Worm (Caenorhabditis elegans) whole organism, L2 larva: ENCODE data around the gene aqp-2.

Source experiments
- ZK546.5 ChIP-seq: sonication (generic microtip); optimal IDR thresholded peaks from 2 replicates; lab custom pipeline; 2017; ENCODE audit warnings: missing biosample characterization, missing genetic modification characterization
- ama-1 ChIP-seq: fragments of 150-350 bp; optimal IDR thresholded peaks from 2 replicates; lab custom pipeline; 2018; ENCODE audit warnings: inconsistent platforms
- blmp-1 ChIP-seq: sonication (generic microtip); optimal IDR thresholded peaks from 2 replicates; lab custom pipeline; 2017; ENCODE audit warnings: missing genetic modification characterization, mild to moderate bottlenecking, missing compliant biosample characterization, antibody characterized with exemption, moderate library complexity; ENCODE audit not compliant: insufficient read depth
- ceh-16 ChIP-seq: fragments of 150-350 bp; optimal IDR thresholded peaks from 2 replicates; lab custom pipeline; 2014; ENCODE audit warnings: missing biosample characterization, missing genetic modification characterization
- ceh-82 ChIP-seq: fragments of 150-350 bp; optimal IDR thresholded peaks from 2 replicates; lab custom pipeline; 2014; ENCODE audit warnings: missing biosample characterization, missing genetic modification characterization
- crh-2 ChIP-seq: sonication (generic microtip); optimal IDR thresholded peaks from 2 replicates; lab custom pipeline; 2017; ENCODE audit warnings: missing biosample characterization, missing genetic modification characterization
- elt-1 ChIP-seq: fragments of 150-350 bp; optimal IDR thresholded peaks from 2 replicates; lab custom pipeline; 2014; ENCODE audit warnings: missing biosample characterization, missing genetic modification characterization
- mab-5 ChIP-seq: fragments of 150-350 bp; optimal IDR thresholded peaks from 2 replicates; lab custom pipeline; 2014; ENCODE audit warnings: missing biosample characterization, missing genetic modification characterization
- nhr-10 ChIP-seq: sonication (generic microtip); optimal IDR thresholded peaks from 2 replicates; lab custom pipeline; 2017; ENCODE audit warnings: missing biosample characterization, missing genetic modification characterization
- nhr-237 ChIP-seq: fragments of 150-350 bp; optimal IDR thresholded peaks from 2 replicates; lab custom pipeline; 2014; ENCODE audit warnings: missing biosample characterization, missing genetic modification characterization
- unc-62 ChIP-seq: fragments of 150-350 bp; optimal IDR thresholded peaks from 2 replicates; lab custom pipeline; 2014; ENCODE audit warnings: missing biosample characterization, missing genetic modification reagents, missing genetic modification characterization

DNA sequence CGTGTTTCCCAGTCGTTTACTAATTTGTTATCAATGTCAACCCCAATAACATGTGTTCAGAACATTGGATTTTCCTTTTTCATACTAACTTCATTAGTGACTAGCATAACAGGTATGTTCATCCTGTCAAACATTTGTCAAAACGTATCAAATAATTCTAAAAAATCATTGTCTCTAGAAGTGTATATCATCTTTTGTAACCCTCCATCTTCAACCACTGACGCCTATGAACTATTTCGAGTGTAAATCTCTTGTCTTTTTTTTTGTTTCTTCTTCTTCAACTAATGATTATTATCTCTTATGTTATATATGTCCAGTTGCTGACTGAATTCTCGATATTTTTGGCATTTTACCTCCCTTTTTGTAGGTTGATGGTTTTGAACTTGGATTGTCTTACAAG is 24.1 kb downstream of the aqp-2 start:
- no peak for TF ChIP-seq ceh-82 (tag; lab: Kevin White, UChicago)
- TF ChIP-seq ama-1: no peak
- TF ChIP-seq elt-1 (tag; lab: Kevin White, UChicago): no peak
- no peak for TF ChIP-seq blmp-1 (tag; lab: Kevin White, UChicago)
- TF ChIP-seq nhr-10 (tag; lab: Kevin White, UChicago): no peak
- TF ChIP-seq ZK546.5 (tag; lab: Kevin White, UChicago): no peak
- TF ChIP-seq nhr-237 (tag; lab: Kevin White, UChicago): no peak
- no peak for TF ChIP-seq mab-5 (tag; lab: Kevin White, UChicago)
- no peak for TF ChIP-seq crh-2 (tag; lab: Kevin White, UChicago)
- TF ChIP-seq ceh-16 (tag; lab: Kevin White, UChicago): no peak
- no peak for TF ChIP-seq unc-62 (GFP tag; lab: Kevin White, UChicago)
